ENCODE assay signal across 5 worm cellular contexts in genomic region chrIV:1496017-1496678, ce11.
A peak's percentile ranks its signal among the peaks of the same experiment; 100 is the strongest.
TF ChIP-seq lines count a peak whose summit lies in the region.

npp-20 (minus strand) TSS chrIV:1496022.

TF ChIP-seq in whole organism, L1 larva, 84 proteins besides CTCF, POLR2A, EP300 and RAD21 (continued from another document and continues in another):
- TF ChIP-seq F16B12.6 (tag; optimal IDR thresholded peaks at IDR 0.05; lab: Kevin White, UChicago) (peak; percentile 48), nhr-90 (tag; optimal IDR thresholded peaks at IDR 0.05; lab: Kevin White, UChicago; ENCODE audit: poor library complexity) (peak; percentile 75), zip-4 (GFP tag; optimal IDR thresholded peaks at IDR 0.05; lab: Kevin White, UChicago) (peak; percentile 19), swsn-7 (tag; optimal IDR thresholded peaks at IDR 0.05; lab: Kevin White, UChicago) (peak; percentile 69), lin-35 (GFP tag; optimal IDR thresholded peaks at IDR 0.05; lab: Kevin White, UChicago) (peak; percentile 72 to 76), egl-27 (tag; optimal IDR thresholded peaks at IDR 0.05; lab: Kevin White, UChicago) (no peak), unc-86 (tag; optimal IDR thresholded peaks at IDR 0.05; lab: Kevin White, UChicago) (peak; percentile 36), ets-5 (GFP tag; IDR thresholded peaks at IDR 0.05; lab: Robert Waterston, UW) (no peak), jun-1 (tag; optimal IDR thresholded peaks at IDR 0.05; lab: Kevin White, UChicago) (peak; percentile 5), dpl-1 (GFP tag; optimal IDR thresholded peaks at IDR 0.05; lab: Kevin White, UChicago) (peak; percentile 62 to 78 (median 78)), lin-13 (GFP tag; optimal IDR thresholded peaks at IDR 0.05; lab: Kevin White, UChicago) (peak; percentile 55), ztf-4 (tag; optimal IDR thresholded peaks at IDR 0.05; lab: Kevin White, UChicago) (no peak), irx-1 (tag; optimal IDR thresholded peaks at IDR 0.05; lab: Kevin White, UChicago) (peak; percentile 78), lsy-2 (tag; optimal IDR thresholded peaks at IDR 0.05; lab: Kevin White, UChicago) (peak; percentile 75 to 79), skn-1 (tag; optimal IDR thresholded peaks at IDR 0.05; lab: Kevin White, UChicago) (peak; percentile 15), efl-1 (optimal IDR thresholded peaks at IDR 0.05; lab: Kevin White, UChicago) (peak; percentile 70 to 77), efl-1 (GFP tag; optimal IDR thresholded peaks at IDR 0.05 in 1 of 2; lab: Kevin White, UChicago) (peak; percentile 78 to 97), tbx-2 (tag; optimal IDR thresholded peaks at IDR 0.05; lab: Kevin White, UChicago) (peak; percentile 54), mdl-1 (tag; optimal IDR thresholded peaks at IDR 0.05; lab: Kevin White, UChicago) (peak in 1 of 2 experiments; percentile 72), xbp-1 (tag; optimal IDR thresholded peaks at IDR 0.05; lab: Kevin White, UChicago) (peak; percentile 67), nhr-28 (tag; optimal IDR thresholded peaks at IDR 0.05; lab: Kevin White, UChicago) (no peak), ceh-90 (tag; optimal IDR thresholded peaks at IDR 0.05; lab: Kevin White, UChicago) (peak; percentile 41), elt-3 (tag; optimal IDR thresholded peaks at IDR 0.05; lab: Kevin White, UChicago) (peak in 1 of 6 experiments; percentile 6), hpl-2 (GFP tag; optimal IDR thresholded peaks at IDR 0.05; lab: Kevin White, UChicago) (peak; percentile 39), blmp-1 (tag; optimal IDR thresholded peaks at IDR 0.05; lab: Kevin White, UChicago) (peak; percentile 38), nhr-77 (tag; optimal IDR thresholded peaks at IDR 0.05; lab: Kevin White, UChicago) (no peak)

TF ChIP-seq in whole organism, L2 larva, 48 proteins besides CTCF, POLR2A, EP300 and RAD21 (continued from another document):
- peak; percentile 77 for TF ChIP-seq gmeb-1 (tag; optimal IDR thresholded peaks at IDR 0.05; lab: Kevin White, UChicago)
- no peak for TF ChIP-seq nhr-23 (tag; optimal IDR thresholded peaks at IDR 0.05; lab: Kevin White, UChicago)
- no peak for TF ChIP-seq ceh-16 (tag; optimal IDR thresholded peaks at IDR 0.05; lab: Kevin White, UChicago)
- TF ChIP-seq C34F6.9 (tag; optimal IDR thresholded peaks at IDR 0.05; lab: Kevin White, UChicago) = peak; percentile 81
- TF ChIP-seq nhr-25 (tag; optimal IDR thresholded peaks at IDR 0.05; lab: Kevin White, UChicago) = peak; percentile 36
- no peak for TF ChIP-seq nhr-11 (tag; optimal IDR thresholded peaks at IDR 0.05; lab: Kevin White, UChicago)
- peak; percentile 41 for TF ChIP-seq nhr-129 (tag; optimal IDR thresholded peaks at IDR 0.05; lab: Kevin White, UChicago)
- TF ChIP-seq sem-4 (tag; optimal IDR thresholded peaks at IDR 0.05; lab: Kevin White, UChicago) = no peak
- peak; percentile 78 for TF ChIP-seq crh-2 (tag; optimal IDR thresholded peaks at IDR 0.05; lab: Kevin White, UChicago)
- peak; percentile 51 for TF ChIP-seq lin-13 (GFP tag; optimal IDR thresholded peaks at IDR 0.05; lab: Kevin White, UChicago)
- TF ChIP-seq ama-1 (optimal IDR thresholded peaks at IDR 0.05; lab: Kevin White, UChicago) = peak; percentile 8
- TF ChIP-seq ztf-4 (tag; optimal IDR thresholded peaks at IDR 0.05; lab: Kevin White, UChicago) = peak; percentile 13
- peak; percentile 20 for TF ChIP-seq snpc-4 (tag; optimal IDR thresholded peaks at IDR 0.05; lab: Kevin White, UChicago)
- no peak for TF ChIP-seq nhr-21 (tag; optimal IDR thresholded peaks at IDR 0.05; lab: Kevin White, UChicago)
- TF ChIP-seq lin-39 (tag; optimal IDR thresholded peaks at IDR 0.05; lab: Kevin White, UChicago) = no peak
- peak; percentile 24 for TF ChIP-seq F13H6.1 (tag; optimal IDR thresholded peaks at IDR 0.05; lab: Kevin White, UChicago)
- TF ChIP-seq Y55F3AM.14 (GFP tag; optimal IDR thresholded peaks at IDR 0.05; lab: Kevin White, UChicago) = no peak

TF ChIP-seq in whole organism, L3 larva, 47 proteins besides CTCF, POLR2A, EP300 and RAD21 (continued from another document):
- TF ChIP-seq nhr-25 (tag; optimal IDR thresholded peaks at IDR 0.05; lab: Kevin White, UChicago) (peak; percentile 25), elt-2 (tag; optimal IDR thresholded peaks at IDR 0.05; lab: Kevin White, UChicago) (peak; percentile 38), mdl-1 (tag; optimal IDR thresholded peaks at IDR 0.05; lab: Kevin White, UChicago) (peak; percentile 15), nhr-23 (tag; optimal IDR thresholded peaks at IDR 0.05; lab: Kevin White, UChicago) (peak; percentile 16), aly-2 (tag; optimal IDR thresholded peaks at IDR 0.05; lab: Kevin White, UChicago) (no peak)

TF ChIP-seq in whole organism, L4 larva, 104 proteins besides CTCF, POLR2A, EP300 and RAD21 (continued from another document):
- TF ChIP-seq T26A8.4 (GFP tag; IDR thresholded peaks at IDR 0.05; lab: Robert Waterston, UW) = 0 out of 2 replicates have a peak, but pooled peaks have one; percentile 20
- peak; percentile 15 for TF ChIP-seq lin-13 (GFP tag; optimal IDR thresholded peaks at IDR 0.05; lab: Kevin White, UChicago)
- TF ChIP-seq lin-15B (tag; optimal IDR thresholded peaks at IDR 0.05; lab: Kevin White, UChicago) = no peak
- no peak for TF ChIP-seq lin-39 (tag; optimal IDR thresholded peaks at IDR 0.05; lab: Kevin White, UChicago)
- peak; percentile 53 for TF ChIP-seq dve-1 (tag; optimal IDR thresholded peaks at IDR 0.05; lab: Kevin White, UChicago; ENCODE audit: insufficient read depth)
- TF ChIP-seq mes-2 (tag; optimal IDR thresholded peaks at IDR 0.05; lab: Kevin White, UChicago; ENCODE audit: poor library complexity, severe bottlenecking) = peak; percentile 64
- no peak for TF ChIP-seq zag-1 (tag; optimal IDR thresholded peaks at IDR 0.05; lab: Kevin White, UChicago)
- TF ChIP-seq dpl-1 (GFP tag; optimal IDR thresholded peaks at IDR 0.05; lab: Kevin White, UChicago) = peak; percentile 70
- TF ChIP-seq php-3 (GFP tag; IDR thresholded peaks at IDR 0.05; lab: Robert Waterston, UW) = peak; percentile 52; the same call in 1 of the 2 replicates
- TF ChIP-seq hmg-1.1 (GFP tag; IDR thresholded peaks at IDR 0.05; lab: Robert Waterston, UW) = peak; percentile 56
- TF ChIP-seq zip-2 (tag; optimal IDR thresholded peaks at IDR 0.05; lab: Kevin White, UChicago) = no peak
- peak; percentile 40 for TF ChIP-seq rbr-2 (tag; optimal IDR thresholded peaks at IDR 0.05; lab: Kevin White, UChicago)
- TF ChIP-seq nhr-11 (tag; optimal IDR thresholded peaks at IDR 0.05; lab: Kevin White, UChicago) = peak; percentile 1
- TF ChIP-seq hlh-30 (tag; optimal IDR thresholded peaks at IDR 0.05; lab: Kevin White, UChicago; ENCODE audit: insufficient read depth) = peak; percentile 62
- no peak for TF ChIP-seq lin-1 (GFP tag; IDR thresholded peaks at IDR 0.05; lab: Robert Waterston, UW)
- TF ChIP-seq dmd-6 (GFP tag; IDR thresholded peaks at IDR 0.05; lab: Robert Waterston, UW) = peak; percentile 22; the same call in 1 of the 2 replicates
- no peak for TF ChIP-seq daf-8 (GFP tag; IDR thresholded peaks at IDR 0.05; lab: Robert Waterston, UW)
- TF ChIP-seq vab-7 (GFP tag; IDR thresholded peaks at IDR 0.05; lab: Robert Waterston, UW) = no peak
- TF ChIP-seq T20F7.1 (GFP tag; optimal IDR thresholded peaks at IDR 0.05; lab: Kevin White, UChicago) = peak; percentile 57
- peak; percentile 62 for TF ChIP-seq lin-38 (GFP tag; IDR thresholded peaks at IDR 0.05; lab: Robert Waterston, UW)
- TF ChIP-seq nhr-237 (tag; optimal IDR thresholded peaks at IDR 0.05; lab: Kevin White, UChicago) = no peak
- peak in 1 of 2 experiments; percentile 68 for TF ChIP-seq lsy-2 (tag; optimal IDR thresholded peaks at IDR 0.05; lab: Kevin White, UChicago)
- TF ChIP-seq zfp-3 (GFP tag; conservative IDR thresholded peaks at IDR 0.05; lab: Robert Waterston, UW) = 0 out of 2 replicates have a peak, but pooled peaks have one; percentile 35
- TF ChIP-seq hlh-11 (tag; optimal IDR thresholded peaks at IDR 0.05; lab: Kevin White, UChicago) = peak; percentile 43

TF ChIP-seq in whole organism, young adult, 124 proteins besides CTCF, POLR2A, EP300 and RAD21 (continued from another document and continues in another):
- TF ChIP-seq ama-1 (optimal IDR thresholded peaks at IDR 0.05; lab: Kevin White, UChicago) (no peak), ama-1 (GFP tag; optimal IDR thresholded peaks at IDR 0.05; lab: Kevin White, UChicago) (no peak), C17E4.6 (GFP tag; IDR thresholded peaks at IDR 0.05; lab: Robert Waterston, UW) (no peak), ztf-3 (GFP tag; optimal IDR thresholded peaks at IDR 0.05; lab: Kevin White, UChicago) (no peak), unc-62 (GFP tag; optimal IDR thresholded peaks at IDR 0.05; lab: Kevin White, UChicago) (no peak), sea-2 (GFP tag; IDR thresholded peaks at IDR 0.05; lab: Robert Waterston, UW) (no peak), xnd-1 (tag; optimal IDR thresholded peaks at IDR 0.05; lab: Kevin White, UChicago) (peak; percentile 60), dpff-1 (tag; optimal IDR thresholded peaks at IDR 0.05; lab: Kevin White, UChicago) (no peak), ztf-18 (tag; optimal IDR thresholded peaks at IDR 0.05; lab: Kevin White, UChicago) (peak; percentile 95), cebp-2 (GFP tag; IDR thresholded peaks at IDR 0.05; lab: Robert Waterston, UW) (no peak), mxl-1 (tag; optimal IDR thresholded peaks at IDR 0.05; lab: Kevin White, UChicago) (no peak), attf-5 (GFP tag; optimal IDR thresholded peaks at IDR 0.05; lab: Kevin White, UChicago) (peak; percentile 0), ZK185.1 (tag; optimal IDR thresholded peaks at IDR 0.05; lab: Kevin White, UChicago; ENCODE audit: poor library complexity, severe bottlenecking) (peak; percentile 51), ceh-27 (GFP tag; optimal IDR thresholded peaks at IDR 0.05; lab: Kevin White, UChicago) (no peak), him-1 (tag; optimal IDR thresholded peaks at IDR 0.05; lab: Kevin White, UChicago) (no peak), mes-4 (tag; optimal IDR thresholded peaks at IDR 0.05; lab: Kevin White, UChicago) (no peak), zim-3 (tag; optimal IDR thresholded peaks at IDR 0.05; lab: Kevin White, UChicago) (no peak), let-607 (tag; optimal IDR thresholded peaks at IDR 0.05; lab: Kevin White, UChicago) (peak; percentile 8 to 15), nfya-1 (tag; optimal IDR thresholded peaks at IDR 0.05; lab: Kevin White, UChicago; ENCODE audit: borderline replicate concordance, insufficient read depth) (no peak), F22D6.2 (tag; optimal IDR thresholded peaks at IDR 0.05; lab: Kevin White, UChicago) (no peak), ztf-6 (GFP tag; IDR thresholded peaks at IDR 0.05; lab: Robert Waterston, UW) (no peak), egl-18 (GFP tag; IDR thresholded peaks at IDR 0.05; lab: Robert Waterston, UW) (no peak), mcd-1 (GFP tag; IDR thresholded peaks at IDR 0.05; lab: Robert Waterston, UW) (peak; percentile 76), hmg-1.2 (GFP tag; IDR thresholded peaks at IDR 0.05; lab: Robert Waterston, UW) (no peak), sdz-38 (tag; optimal IDR thresholded peaks at IDR 0.05; lab: Kevin White, UChicago) (no peak), Y53G8AR.9 (GFP tag; conservative IDR thresholded peaks at IDR 0.05; lab: Robert Waterston, UW) (peak; percentile 42), K12H6.12 (tag; optimal IDR thresholded peaks at IDR 0.05; lab: Kevin White, UChicago) (no peak), snpc-1.1 (tag; optimal IDR thresholded peaks at IDR 0.05; lab: Kevin White, UChicago; ENCODE audit: insufficient read depth) (no peak), lsy-27 (tag; optimal IDR thresholded peaks at IDR 0.05; lab: Kevin White, UChicago; ENCODE audit: borderline replicate concordance, insufficient read depth) (no peak), hmg-20 (GFP tag; IDR thresholded peaks at IDR 0.05; lab: Robert Waterston, UW) (no peak), sptf-2 (GFP tag; optimal IDR thresholded peaks at IDR 0.05; lab: Kevin White, UChicago) (no peak), rcor-1 (GFP tag; IDR thresholded peaks at IDR 0.05; lab: Robert Waterston, UW) (peak; percentile 50; the same call in 1 of the 2 replicates), fkh-3 (tag; optimal IDR thresholded peaks at IDR 0.05; lab: Kevin White, UChicago) (no peak), ceh-91 (GFP tag; IDR thresholded peaks at IDR 0.05; lab: Robert Waterston, UW) (no peak), lin-40 (tag; optimal IDR thresholded peaks at IDR 0.05; lab: Kevin White, UChicago) (peak; percentile 79), ztf-28 (GFP tag; IDR thresholded peaks at IDR 0.05; lab: Robert Waterston, UW) (no peak), F37B4.10 (GFP tag; IDR thresholded peaks at IDR 0.05; lab: Robert Waterston, UW) (no peak), egl-44 (GFP tag; IDR thresholded peaks at IDR 0.05; lab: Robert Waterston, UW) (no peak), F33H1.4 (GFP tag; IDR thresholded peaks at IDR 0.05; lab: Robert Waterston, UW) (peak; percentile 54), attf-6 (GFP tag; IDR thresholded peaks at IDR 0.05; lab: Robert Waterston, UW) (no peak), Y79H2A.3 (GFP tag; conservative IDR thresholded peaks at IDR 0.05; lab: Robert Waterston, UW) (no peak), Y56A3A.18 (GFP tag; IDR thresholded peaks at IDR 0.05; lab: Robert Waterston, UW) (no peak), F55B11.4 (tag; optimal IDR thresholded peaks at IDR 0.05; lab: Kevin White, UChicago; ENCODE audit: borderline replicate concordance, insufficient read depth) (no peak), atf-7 (tag; optimal IDR thresholded peaks at IDR 0.05; lab: Kevin White, UChicago) (no peak), snpc-4 (GFP tag; optimal IDR thresholded peaks at IDR 0.05; lab: Kevin White, UChicago) (no peak), snpc-4 (tag; optimal IDR thresholded peaks at IDR 0.05; lab: Kevin White, UChicago) (peak in 3 of 4 experiments; percentile 19 to 44 (median 34)), tbx-9 (tag; optimal IDR thresholded peaks at IDR 0.05; lab: Kevin White, UChicago; ENCODE audit: borderline replicate concordance) (no peak), somi-1 (GFP tag; optimal IDR thresholded peaks at IDR 0.05; lab: Kevin White, UChicago) (no peak), B0336.3 (GFP tag; IDR thresholded peaks at IDR 0.05; lab: Robert Waterston, UW) (peak; percentile 49), hlh-26 (GFP tag; conservative IDR thresholded peaks at IDR 0.05; lab: Robert Waterston, UW) (no peak), nhr-80 (tag; optimal IDR thresholded peaks at IDR 0.05; lab: Kevin White, UChicago) (peak; percentile 26), Y95B8A.8 (GFP tag; IDR thresholded peaks at IDR 0.05; lab: Robert Waterston, UW) (no peak), athp-1 (tag; optimal IDR thresholded peaks at IDR 0.05; lab: Kevin White, UChicago) (no peak), hrde-1 (tag; optimal IDR thresholded peaks at IDR 0.05; lab: Kevin White, UChicago; ENCODE audit: borderline replicate concordance) (no peak), pha-4 (tag; optimal IDR thresholded peaks at IDR 0.05; lab: Kevin White, UChicago) (no peak), ztf-25 (GFP tag; IDR thresholded peaks at IDR 0.05; lab: Robert Waterston, UW) (no peak), nhr-179 (tag; optimal IDR thresholded peaks at IDR 0.05; lab: Kevin White, UChicago) (no peak), C06A6.2 (GFP tag; conservative IDR thresholded peaks at IDR 0.05; lab: Robert Waterston, UW) (no peak), F52B5.7 (tag; optimal IDR thresholded peaks at IDR 0.05; lab: Kevin White, UChicago) (no peak), Y67H2A.10 (GFP tag; conservative IDR thresholded peaks at IDR 0.05; lab: Robert Waterston, UW) (no peak), lin-26 (GFP tag; IDR thresholded peaks at IDR 0.05; lab: Robert Waterston, UW) (no peak), madf-10 (tag; optimal IDR thresholded peaks at IDR 0.05; lab: Kevin White, UChicago) (no peak), snpc-3.4 (tag; optimal IDR thresholded peaks at IDR 0.05; lab: Kevin White, UChicago) (no peak), F57C9.4 (tag; optimal IDR thresholded peaks at IDR 0.05; lab: Kevin White, UChicago) (no peak), aptf-3 (GFP tag; IDR thresholded peaks at IDR 0.05; lab: Robert Waterston, UW) (no peak), repo-1 (tag; optimal IDR thresholded peaks at IDR 0.05; lab: Kevin White, UChicago) (no peak), rec-8 (tag; optimal IDR thresholded peaks at IDR 0.05; lab: Kevin White, UChicago) (no peak), pbrm-1 (GFP tag; IDR thresholded peaks at IDR 0.05; lab: Robert Waterston, UW) (peak; percentile 48; the same call in 1 of the 2 replicates), egrh-3 (GFP tag; IDR thresholded peaks at IDR 0.05; lab: Robert Waterston, UW) (no peak)
